Worm (Caenorhabditis elegans) whole organism, young adult: ENCODE measurements around the gene K08D10.11.

Experiments
- B0035.1 ChIP-seq: sonication (generic microtip); optimal IDR thresholded peaks from 2 replicates; lab custom pipeline; 2016; ENCODE audit warnings: missing genetic modification characterization, mild to moderate bottlenecking, missing compliant biosample characterization, missing genotype, missing genetic modification reagents
- F55B11.4 ChIP-seq: sonication (generic microtip); optimal IDR thresholded peaks from 2 replicates; lab custom pipeline; 2016; ENCODE audit warnings: missing compliant biosample characterization, missing genetic modification characterization, borderline replicate concordance; ENCODE audit not compliant: insufficient read depth
- F57C9.4 ChIP-seq: sonication (generic microtip); optimal IDR thresholded peaks from 2 replicates; lab custom pipeline; 2017; ENCODE audit warnings: mild to moderate bottlenecking, missing genetic modification characterization, missing compliant biosample characterization
- K11D2.4 ChIP-seq: fragments of 200-800 bp; sonication (Bioruptor generic); IDR thresholded peaks from 2 replicates; pipeline ENCODE4 v1.3.6; 2022; ENCODE audit warnings: missing genetic modification reagents, missing genetic modification characterization, missing compliant biosample characterization
- T26A5.8 ChIP-seq: sonication (generic microtip); optimal IDR thresholded peaks from 2 replicates; lab custom pipeline; 2016; ENCODE audit warnings: missing genetic modification characterization, missing compliant biosample characterization
- Y67H2A.10 ChIP-seq: fragments of 200-800 bp; sonication (Bioruptor generic); conservative IDR thresholded peaks from 2 replicates; pipeline ENCODE4 v1.3.6; 2022; ENCODE audit warnings: missing genetic modification reagents, missing genetic modification characterization, missing compliant biosample characterization
- Y79H2A.3 ChIP-seq: fragments of 200-800 bp; sonication (Bioruptor generic); conservative IDR thresholded peaks from 2 replicates; pipeline ENCODE4 v1.3.6; 2022; ENCODE audit warnings: missing genetic modification reagents, missing genetic modification characterization, missing compliant biosample characterization
- akir-1 ChIP-seq: fragments of 200-800 bp; sonication (Bioruptor generic); optimal IDR thresholded peaks from 2 replicates; lab custom pipeline; 2018; ENCODE audit warnings: mild to moderate bottlenecking, missing genetic modification characterization, moderate library complexity, missing compliant biosample characterization
- aptf-2 ChIP-seq: fragments of 200-800 bp; sonication (Bioruptor generic); conservative IDR thresholded peaks from 2 replicates; pipeline ENCODE4 v1.3.6; 2022; ENCODE audit warnings: missing genetic modification reagents, missing genetic modification characterization, missing compliant biosample characterization
- bed-2 ChIP-seq: fragments of 200-800 bp; sonication (Bioruptor generic); IDR thresholded peaks from 2 replicates; pipeline ENCODE4 v1.3.6; 2022; ENCODE audit warnings: missing genetic modification reagents, missing genetic modification characterization, missing compliant biosample characterization
- ceh-27 ChIP-seq: fragments of 200-800 bp; sonication (Bioruptor generic); optimal IDR thresholded peaks from 2 replicates; lab custom pipeline; 2018; ENCODE audit warnings: mild to moderate bottlenecking, missing genetic modification characterization, moderate library complexity, missing compliant biosample characterization
- ceh-40 ChIP-seq: fragments of 200-800 bp; sonication (Bioruptor generic); IDR thresholded peaks from 2 replicates; pipeline ENCODE4 v1.3.6; 2022; ENCODE audit warnings: missing genetic modification characterization, missing compliant biosample characterization
- ceh-58 ChIP-seq: fragments of 200-800 bp; sonication (Bioruptor generic); IDR thresholded peaks from 2 replicates; pipeline ENCODE4 v1.3.6; 2022; ENCODE audit warnings: missing genetic modification characterization, missing compliant biosample characterization
- ceh-91 ChIP-seq: fragments of 200-800 bp; sonication (Bioruptor generic); IDR thresholded peaks from 2 replicates; pipeline ENCODE4 v1.3.6; 2022; ENCODE audit warnings: missing genetic modification reagents, missing genetic modification characterization, missing compliant biosample characterization
- chd-7 ChIP-seq: sonication (generic microtip); optimal IDR thresholded peaks from 2 replicates; lab custom pipeline; 2016; ENCODE audit warnings: mild to moderate bottlenecking, missing genetic modification characterization, moderate library complexity, missing compliant biosample characterization
- dpl-1 ChIP-seq: fragments of 150-350 bp; optimal IDR thresholded peaks from 2 replicates; lab custom pipeline; 2014; ENCODE audit warnings: missing biosample characterization, missing genetic modification reagents, missing genetic modification characterization
- efl-1 ChIP-seq: fragments of 150-350 bp; optimal IDR thresholded peaks from 2 replicates; lab custom pipeline; 2014; ENCODE audit warnings: missing biosample characterization, missing genetic modification reagents, missing genetic modification characterization
- egl-18 ChIP-seq: fragments of 200-800 bp; sonication (Bioruptor generic); IDR thresholded peaks from 2 replicates; pipeline ENCODE4 v1.3.6; 2022; ENCODE audit warnings: missing genetic modification reagents, missing genetic modification characterization, missing compliant biosample characterization
- egl-44 ChIP-seq: fragments of 200-800 bp; sonication (Bioruptor generic); IDR thresholded peaks from 2 replicates; pipeline ENCODE4 v1.3.6; 2022; ENCODE audit warnings: missing genetic modification reagents, missing genetic modification characterization, missing compliant biosample characterization
- egrh-3 ChIP-seq: fragments of 200-800 bp; sonication (Bioruptor generic); IDR thresholded peaks from 2 replicates; pipeline ENCODE4 v1.3.6; 2022; ENCODE audit warnings: missing genetic modification reagents, missing genetic modification characterization, missing compliant biosample characterization
- hsf-1 ChIP-seq: fragments of 200-800 bp; sonication (Bioruptor generic); IDR thresholded peaks from 2 replicates; pipeline ENCODE4 v1.3.6; 2022; ENCODE audit warnings: missing genetic modification reagents, missing genetic modification characterization, missing compliant biosample characterization
- let-607 ChIP-seq, 2 experiments: fragments of 200-800 bp in 1 of 2; sonication (Bioruptor generic) in 1 of 2; sonication (generic microtip) in 1 of 2; optimal IDR thresholded peaks; 2 replicates each; lab custom pipeline; 2016 to 2018; ENCODE audit warnings: mild to moderate bottlenecking in 2 of 2, missing compliant biosample characterization in 2 of 2, missing genetic modification characterization in 2 of 2, moderate library complexity in 2 of 2, missing genotype in 1 of 2
- lin-26 ChIP-seq: fragments of 200-800 bp; sonication (Bioruptor generic); IDR thresholded peaks from 2 replicates; pipeline ENCODE4 v1.3.6; 2022; ENCODE audit warnings: missing genetic modification reagents, missing genetic modification characterization, missing compliant biosample characterization
- lin-35 ChIP-seq, 3 experiments: fragments of 150-350 bp in 2 of 3; sonication (generic microtip) in 1 of 3; optimal IDR thresholded peaks; 2 replicates each; lab custom pipeline; 2014 to 2018; ENCODE audit warnings: missing biosample characterization in 3 of 3, missing genetic modification characterization in 3 of 3, missing genetic modification reagents in 3 of 3
- mcd-1 ChIP-seq: fragments of 200-800 bp; sonication (Bioruptor generic); IDR thresholded peaks from 2 replicates; pipeline ENCODE4 v1.3.6; 2022; ENCODE audit warnings: missing genetic modification reagents, missing genetic modification characterization, missing compliant biosample characterization
- mxl-1 ChIP-seq: sonication (generic microtip); optimal IDR thresholded peaks from 2 replicates; lab custom pipeline; 2016; ENCODE audit warnings: missing genetic modification characterization, missing compliant biosample characterization
- nfya-2 ChIP-seq: fragments of 200-800 bp; sonication (Bioruptor generic); IDR thresholded peaks from 2 replicates; pipeline ENCODE4 v1.3.6; 2022; ENCODE audit warnings: missing genetic modification reagents, missing genetic modification characterization, missing compliant biosample characterization
- nhr-179 ChIP-seq: sonication (generic microtip); optimal IDR thresholded peaks from 2 replicates; lab custom pipeline; 2016; ENCODE audit warnings: mild to moderate bottlenecking, missing genetic modification characterization, missing compliant biosample characterization
- nhr-27 ChIP-seq: fragments of 200-800 bp; sonication (Bioruptor generic); optimal IDR thresholded peaks from 2 replicates; lab custom pipeline; 2018; ENCODE audit warnings: mild to moderate bottlenecking, missing genetic modification characterization, moderate library complexity, missing compliant biosample characterization
- pbrm-1 ChIP-seq: fragments of 200-800 bp; sonication (Bioruptor generic); IDR thresholded peaks from 2 replicates; pipeline ENCODE4 v1.3.6; 2022; ENCODE audit warnings: missing genetic modification reagents, missing genetic modification characterization, missing compliant biosample characterization
- pha-4 ChIP-seq: fragments of 150-350 bp; sonication (generic microtip); optimal IDR thresholded peaks from 2 replicates; lab custom pipeline; 2014; ENCODE audit warnings: missing biosample characterization, missing genetic modification reagents, missing genetic modification characterization
- rcor-1 ChIP-seq: fragments of 200-800 bp; sonication (Bioruptor generic); IDR thresholded peaks from 2 replicates; pipeline ENCODE4 v1.3.6; 2022; ENCODE audit warnings: missing genetic modification reagents, missing genetic modification characterization, missing compliant biosample characterization
- rec-8 ChIP-seq, 2 experiments: sonication (generic microtip); optimal IDR thresholded peaks; 2 replicates each; lab custom pipeline; 2016; ENCODE audit warnings: mild to moderate bottlenecking in 2 of 2, missing genetic modification characterization in 2 of 2, missing genetic modification reagents in 2 of 2, missing genotype in 2 of 2, missing biosample characterization in 1 of 2, missing compliant biosample characterization in 1 of 2, moderate library complexity in 1 of 2
- sdz-38 ChIP-seq: sonication (generic microtip); optimal IDR thresholded peaks from 2 replicates; lab custom pipeline; 2016; ENCODE audit warnings: missing genotype, missing genetic modification characterization, missing compliant biosample characterization
- sea-2 ChIP-seq: fragments of 200-800 bp; sonication (Bioruptor generic); IDR thresholded peaks from 2 replicates; pipeline ENCODE4 v1.3.6; 2022; ENCODE audit warnings: missing genetic modification characterization, missing compliant biosample characterization
- snpc-1.1 ChIP-seq: sonication (generic microtip); optimal IDR thresholded peaks from 2 replicates; lab custom pipeline; 2017; ENCODE audit warnings: missing genetic modification characterization, mild to moderate bottlenecking, missing compliant biosample characterization, antibody characterized with exemption, moderate library complexity, missing genotype, missing genetic modification reagents; ENCODE audit not compliant: insufficient read depth
- snpc-4 ChIP-seq, 5 experiments: fragments of 150-350 bp in 1 of 5; sonication (generic microtip) in 4 of 5; optimal IDR thresholded peaks; 2 replicates each; lab custom pipeline; 2014 to 2018; ENCODE audit warnings: missing genetic modification characterization in 5 of 5, missing biosample characterization in 3 of 5, antibody characterized with exemption in 2 of 5, mild to moderate bottlenecking in 2 of 5, missing compliant biosample characterization in 2 of 5, missing genotype in 2 of 5, moderate library complexity in 2 of 5, missing genetic modification reagents in 1 of 5
- somi-1 ChIP-seq: fragments of 200-800 bp; sonication (Bioruptor generic); optimal IDR thresholded peaks from 2 replicates; lab custom pipeline; 2018; ENCODE audit warnings: mild to moderate bottlenecking, missing genetic modification characterization, missing compliant biosample characterization
- unc-130 ChIP-seq: sonication (generic microtip); optimal IDR thresholded peaks from 2 replicates; lab custom pipeline; 2016; ENCODE audit warnings: missing genetic modification reagents, missing genetic modification characterization, missing compliant biosample characterization
- xnd-1 ChIP-seq: sonication (generic microtip); optimal IDR thresholded peaks from 2 replicates; lab custom pipeline; 2016; ENCODE audit warnings: missing genotype, missing genetic modification reagents, missing genetic modification characterization, missing compliant biosample characterization
- ztf-18 ChIP-seq: sonication (generic microtip); optimal IDR thresholded peaks from 2 replicates; lab custom pipeline; 2016; ENCODE audit warnings: missing genotype, mild to moderate bottlenecking, missing genetic modification characterization, missing compliant biosample characterization
- ztf-6 ChIP-seq: fragments of 200-800 bp; sonication (Bioruptor generic); IDR thresholded peaks from 2 replicates; pipeline ENCODE4 v1.3.6; 2022; ENCODE audit warnings: missing genetic modification reagents, missing genetic modification characterization, missing compliant biosample characterization

The K08D10.11 gene

ce11 chrIV:4176088-4176487 lies 9.9 kb downstream of the K08D10.11 start, which contains the start of gene dnj-15 (continued):
- no peak for TF ChIP-seq B0035.1 (tag; lab: Kevin White, UChicago)
- TF ChIP-seq K11D2.4 (GFP tag; lab: Robert Waterston, UW), result no peak

ce11 chrIV:4173789-4174188 lies 12.2 kb downstream of the K08D10.11 start, which contains the start of gene rnp-3:
TSS of gene rnp-3 (plus strand) at chrIV:4174089.
- TF ChIP-seq let-607 (tag; optimal IDR thresholded peaks at IDR 0.05; lab: Kevin White, UChicago) (no peak), nfya-2 (GFP tag; lab: Robert Waterston, UW) (no peak), egrh-3 (no peak), ceh-91 (GFP tag; lab: Robert Waterston, UW) (no peak), sdz-38 (no peak), unc-130 (no peak), lin-26 (GFP tag; lab: Robert Waterston, UW) (no peak)

- no peak for TF ChIP-seq F57C9.4 (tag; lab: Kevin White, UChicago)
- no peak for TF ChIP-seq hsf-1 (GFP tag; lab: Robert Waterston, UW)
- TF ChIP-seq F55B11.4 (tag; lab: Kevin White, UChicago), result no peak
- no peak for TF ChIP-seq xnd-1 (tag; lab: Kevin White, UChicago)
- TF ChIP-seq mxl-1, result no peak
- no peak for TF ChIP-seq dpl-1
Measured at ce11 chrIV:4172242-4172641, 13.8 kb downstream of the K08D10.11 start.

- no peak for TF ChIP-seq nhr-179 (tag; lab: Kevin White, UChicago)
- TF ChIP-seq Y67H2A.10, result no peak
- no peak for TF ChIP-seq egl-18 (GFP tag; lab: Robert Waterston, UW)
- no peak for TF ChIP-seq snpc-1.1 (tag; lab: Kevin White, UChicago)
- no peak for TF ChIP-seq chd-7 (tag; lab: Kevin White, UChicago)
- 0 out of 2 replicates have a peak, but pooled peaks have one; percentile 32 for TF ChIP-seq bed-2 (GFP tag; lab: Robert Waterston, UW)
- no peak for TF ChIP-seq ztf-6 (GFP tag; lab: Robert Waterston, UW)
- no peak for TF ChIP-seq T26A5.8
- no peak for TF ChIP-seq pbrm-1
- no peak for TF ChIP-seq sdz-38
- TF ChIP-seq sea-2, result no peak
- no peak for TF ChIP-seq nhr-27 (tag; lab: Kevin White, UChicago)
- TF ChIP-seq efl-1 (GFP tag; lab: Kevin White, UChicago), result no peak
- TF ChIP-seq ceh-27 (GFP tag; lab: Kevin White, UChicago), result no peak
- no peak for TF ChIP-seq snpc-4 (GFP tag; optimal IDR thresholded peaks at IDR 0.05; lab: Kevin White, UChicago)
- peak in 1 of 4 experiments; percentile 3 for TF ChIP-seq snpc-4 (tag; optimal IDR thresholded peaks at IDR 0.05; lab: Kevin White, UChicago)
- no peak for TF ChIP-seq somi-1
- no peak for TF ChIP-seq egl-44 (GFP tag; lab: Robert Waterston, UW)
- no peak for TF ChIP-seq rcor-1 (GFP tag; lab: Robert Waterston, UW)
- TF ChIP-seq aptf-2 (GFP tag; lab: Robert Waterston, UW), result no peak
- no peak for TF ChIP-seq rec-8 (tag; optimal IDR thresholded peaks at IDR 0.05; lab: Kevin White, UChicago)
- no peak for TF ChIP-seq ceh-58 (GFP tag; lab: Robert Waterston, UW)
- TF ChIP-seq Y79H2A.3, result no peak
- TF ChIP-seq ztf-18 (tag; lab: Kevin White, UChicago), result no peak
- no peak for TF ChIP-seq pha-4 (tag; lab: Kevin White, UChicago)
- TF ChIP-seq B0035.1 (tag; lab: Kevin White, UChicago), result no peak
- TF ChIP-seq ceh-40, result no peak
- TF ChIP-seq mcd-1 (GFP tag; lab: Robert Waterston, UW), result peak; percentile 89
- no peak for TF ChIP-seq egrh-3
- TF ChIP-seq lin-35 (GFP tag; optimal IDR thresholded peaks at IDR 0.05; lab: Kevin White, UChicago), result peak in 1 of 3 experiments; percentile 28
- TF ChIP-seq akir-1 (GFP tag; lab: Kevin White, UChicago), result no peak
Measured at ce11 chrIV:4171531-4172163, 14.4 kb downstream of the K08D10.11 start, which contains the start of the genes K08D10.13 and rnp-2. TSS of gene K08D10.13 (minus strand) at chrIV:4171581. TSS of gene rnp-2 (plus strand) at chrIV:4172076.
